Worm (Caenorhabditis elegans) whole organism, young adult: Measurements from ENCODE around the gene Y51A2B.6.

Experiments
- F22D6.2 ChIP-seq: sonication (generic microtip); optimal IDR thresholded peaks from 2 replicates; lab custom pipeline; 2016; ENCODE audit warnings: mild to moderate bottlenecking, missing genetic modification characterization, missing compliant biosample characterization
- bed-2 ChIP-seq: fragments of 200-800 bp; sonication (Bioruptor generic); IDR thresholded peaks from 2 replicates; pipeline ENCODE4 v1.3.6; 2022; ENCODE audit warnings: missing genetic modification reagents, missing genetic modification characterization, missing compliant biosample characterization
- efl-1 ChIP-seq: fragments of 150-350 bp; optimal IDR thresholded peaks from 2 replicates; lab custom pipeline; 2014; ENCODE audit warnings: missing biosample characterization, missing genetic modification reagents, missing genetic modification characterization
- him-1 ChIP-seq: sonication (generic microtip); optimal IDR thresholded peaks from 2 replicates; lab custom pipeline; 2016; ENCODE audit warnings: missing genotype, missing genetic modification reagents, missing genetic modification characterization, missing compliant biosample characterization
- mxl-1 ChIP-seq: sonication (generic microtip); optimal IDR thresholded peaks from 2 replicates; lab custom pipeline; 2016; ENCODE audit warnings: missing genetic modification characterization, missing compliant biosample characterization
- nhr-90 ChIP-seq: sonication (generic microtip); optimal IDR thresholded peaks from 2 replicates; lab custom pipeline; 2016; ENCODE audit warnings: missing genotype, mild to moderate bottlenecking, missing genetic modification characterization, missing compliant biosample characterization
- pha-4 ChIP-seq: fragments of 150-350 bp; sonication (generic microtip); optimal IDR thresholded peaks from 2 replicates; lab custom pipeline; 2014; ENCODE audit warnings: missing biosample characterization, missing genetic modification reagents, missing genetic modification characterization
- sdz-38 ChIP-seq: sonication (generic microtip); optimal IDR thresholded peaks from 2 replicates; lab custom pipeline; 2016; ENCODE audit warnings: missing genotype, missing genetic modification characterization, missing compliant biosample characterization
- snpc-4 ChIP-seq, 5 experiments: fragments of 150-350 bp in 1 of 5; sonication (generic microtip) in 4 of 5; optimal IDR thresholded peaks; 2 replicates each; lab custom pipeline; 2014 to 2018; ENCODE audit warnings: missing genetic modification characterization in 5 of 5, missing biosample characterization in 3 of 5, antibody characterized with exemption in 2 of 5, mild to moderate bottlenecking in 2 of 5, missing compliant biosample characterization in 2 of 5, missing genotype in 2 of 5, moderate library complexity in 2 of 5, missing genetic modification reagents in 1 of 5
- ztf-3 ChIP-seq: fragments of 200-800 bp; sonication (Bioruptor generic); optimal IDR thresholded peaks from 2 replicates; lab custom pipeline; 2018; ENCODE audit warnings: mild to moderate bottlenecking, missing genetic modification characterization, missing compliant biosample characterization

DNA sequence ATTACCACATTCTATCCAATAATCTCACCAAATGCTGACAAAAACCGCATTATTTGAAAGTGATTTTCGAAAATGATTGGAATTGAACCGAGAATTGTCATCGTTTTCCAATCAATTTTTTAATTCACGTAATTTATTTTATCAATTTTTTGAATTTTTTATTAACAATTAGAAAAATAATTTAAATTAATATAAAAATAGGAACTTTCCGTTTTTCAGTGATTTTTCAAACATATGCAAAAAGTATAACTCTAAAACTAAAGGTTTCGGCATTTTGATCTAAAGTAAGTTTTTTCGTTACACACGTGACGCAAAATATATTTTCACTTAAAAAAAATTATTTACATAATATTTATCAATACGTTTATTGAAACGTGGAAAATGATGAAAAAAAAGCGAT lies at the start of gene Y51A2B.6:
- no peak for TF ChIP-seq ztf-3
- TF ChIP-seq sdz-38 (tag; lab: Kevin White, UChicago): no peak
- no peak for TF ChIP-seq snpc-4 (GFP tag; optimal IDR thresholded peaks at IDR 0.05; lab: Kevin White, UChicago)
- no peak for TF ChIP-seq snpc-4 (tag; optimal IDR thresholded peaks at IDR 0.05; lab: Kevin White, UChicago)
- TF ChIP-seq mxl-1 (tag; lab: Kevin White, UChicago): no peak
- TF ChIP-seq bed-2: no peak
- no peak for TF ChIP-seq pha-4 (tag; lab: Kevin White, UChicago)
- TF ChIP-seq efl-1 (GFP tag; lab: Kevin White, UChicago): no peak
- TF ChIP-seq F22D6.2 (tag; lab: Kevin White, UChicago): no peak
- no peak for TF ChIP-seq nhr-90 (tag; lab: Kevin White, UChicago)
- no peak for TF ChIP-seq him-1 (tag; lab: Kevin White, UChicago)
